Fruit fly (Drosophila melanogaster): ENCODE results near the gene CG9399.

DNA sequence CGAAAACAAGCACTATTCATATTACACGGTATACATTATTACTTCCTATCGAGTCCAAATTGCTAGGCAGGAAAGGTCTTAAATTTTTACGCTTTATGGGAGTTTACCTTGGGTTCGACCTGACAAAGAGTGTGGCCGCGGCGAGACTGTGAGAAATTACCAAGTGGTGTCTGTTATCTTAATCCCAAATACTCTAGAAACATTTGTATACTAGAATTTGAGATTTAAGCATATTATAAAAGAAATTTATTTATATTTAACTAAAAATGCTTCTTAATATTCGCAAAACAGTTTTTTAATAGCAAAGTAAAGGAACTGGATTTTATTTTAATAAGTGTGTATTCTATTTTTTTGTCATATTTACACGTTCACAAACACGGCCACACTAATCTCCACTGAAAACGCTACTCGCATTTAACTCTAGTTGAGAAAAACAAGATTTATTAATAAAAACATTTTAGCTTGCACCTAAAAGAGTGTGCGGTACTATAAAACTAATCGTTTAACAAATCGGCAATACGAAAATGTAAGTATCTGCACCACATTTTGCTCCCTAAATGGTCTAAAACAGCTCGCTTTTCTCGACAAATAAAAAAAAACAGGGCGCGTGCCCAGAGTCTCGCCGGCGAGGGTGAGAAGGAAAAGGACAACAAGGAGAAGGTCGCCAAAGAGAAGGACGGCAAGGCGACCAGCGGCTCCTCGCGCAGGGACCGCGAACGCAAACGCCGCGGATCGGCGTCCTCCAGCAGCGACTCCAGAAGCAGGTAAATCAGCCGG, 22.2 kb downstream of the CG9399 start, which contains the start of the genes mura and RnpS1:
- TF ChIP-seq CG17802 (tag; optimal IDR thresholded peaks at IDR 0.05): no peak
- TF ChIP-seq rib (GFP tag; IDR thresholded peaks at IDR 0.05): no peak
- TF ChIP-seq CG10267 (tag; optimal IDR thresholded peaks at IDR 0.05): peak; percentile 59
- no peak for TF ChIP-seq hbn (GFP tag; IDR thresholded peaks at IDR 0.05; ENCODE audit: partially characterized antibody)
- TF ChIP-seq NfI (GFP tag; optimal IDR thresholded peaks at IDR 0.05): no peak
- TF ChIP-seq Hmx (GFP tag; optimal IDR thresholded peaks at IDR 0.05): no peak
- TF ChIP-seq sima (GFP tag; optimal IDR thresholded peaks at IDR 0.05): no peak
- TF ChIP-seq h (optimal IDR thresholded peaks at IDR 0.05): no peak
- no peak for TF ChIP-seq Awh (GFP tag; IDR thresholded peaks at IDR 0.05)

All from whole organism, embryonic.